Worm (Caenorhabditis elegans) whole organism, L2 larva: ENCODE results near the gene cutl-23.
A peak's percentile ranks its signal among the peaks of the same experiment; 100 is the strongest.

ENCODE experiments used
- C34F6.9 ChIP-seq: fragments of 150-350 bp; optimal IDR thresholded peaks from 2 replicates; lab custom pipeline; 2014; ENCODE audit warnings: missing biosample characterization, missing genetic modification characterization
- F13H6.1 ChIP-seq: sonication (generic microtip); optimal IDR thresholded peaks from 2 replicates; lab custom pipeline; 2016; ENCODE audit warnings: missing genetic modification characterization, missing compliant biosample characterization
- R02D3.7 ChIP-seq: fragments of 150-350 bp; optimal IDR thresholded peaks from 2 replicates; lab custom pipeline; 2014; ENCODE audit warnings: missing biosample characterization, missing genetic modification characterization
- Y55F3AM.14 ChIP-seq: fragments of 200-800 bp; sonication (Bioruptor generic); optimal IDR thresholded peaks from 2 replicates; lab custom pipeline; 2018; ENCODE audit warnings: mild to moderate bottlenecking, missing genetic modification characterization, missing compliant biosample characterization
- ZK546.5 ChIP-seq: sonication (generic microtip); optimal IDR thresholded peaks from 2 replicates; lab custom pipeline; 2017; ENCODE audit warnings: missing biosample characterization, missing genetic modification characterization
- alr-1 ChIP-seq: fragments of 150-350 bp; optimal IDR thresholded peaks from 2 replicates; lab custom pipeline; 2014; ENCODE audit warnings: missing biosample characterization, missing genetic modification characterization
- aly-2 ChIP-seq: fragments of 150-350 bp; optimal IDR thresholded peaks from 2 replicates; lab custom pipeline; 2014; ENCODE audit warnings: missing biosample characterization, missing genetic modification characterization
- ama-1 ChIP-seq: fragments of 150-350 bp; optimal IDR thresholded peaks from 2 replicates; lab custom pipeline; 2018; ENCODE audit warnings: inconsistent platforms
- blmp-1 ChIP-seq: sonication (generic microtip); optimal IDR thresholded peaks from 2 replicates; lab custom pipeline; 2017; ENCODE audit warnings: missing genetic modification characterization, mild to moderate bottlenecking, missing compliant biosample characterization, antibody characterized with exemption, moderate library complexity; ENCODE audit not compliant: insufficient read depth
- ceh-16 ChIP-seq: fragments of 150-350 bp; optimal IDR thresholded peaks from 2 replicates; lab custom pipeline; 2014; ENCODE audit warnings: missing biosample characterization, missing genetic modification characterization
- ceh-82 ChIP-seq: fragments of 150-350 bp; optimal IDR thresholded peaks from 2 replicates; lab custom pipeline; 2014; ENCODE audit warnings: missing biosample characterization, missing genetic modification characterization
- crh-2 ChIP-seq: sonication (generic microtip); optimal IDR thresholded peaks from 2 replicates; lab custom pipeline; 2017; ENCODE audit warnings: missing biosample characterization, missing genetic modification characterization
- dmd-4 ChIP-seq: sonication (generic microtip); optimal IDR thresholded peaks from 2 replicates; lab custom pipeline; 2017; ENCODE audit warnings: missing biosample characterization, missing genetic modification characterization
- egl-27 ChIP-seq: sonication (generic microtip); optimal IDR thresholded peaks from 3 replicates; lab custom pipeline; 2017; ENCODE audit warnings: missing biosample characterization, missing genetic modification reagents, missing genetic modification characterization
- elt-1 ChIP-seq: fragments of 150-350 bp; optimal IDR thresholded peaks from 2 replicates; lab custom pipeline; 2014; ENCODE audit warnings: missing biosample characterization, missing genetic modification characterization
- elt-3 ChIP-seq: sonication (generic microtip); optimal IDR thresholded peaks from 2 replicates; lab custom pipeline; 2017; ENCODE audit warnings: missing biosample characterization, missing genetic modification characterization
- fos-1 ChIP-seq: fragments of 150-350 bp; optimal IDR thresholded peaks from 2 replicates; lab custom pipeline; 2014; ENCODE audit warnings: missing biosample characterization, missing genetic modification characterization
- gmeb-1 ChIP-seq: fragments of 150-350 bp; optimal IDR thresholded peaks from 2 replicates; lab custom pipeline; 2014; ENCODE audit warnings: missing biosample characterization, missing genetic modification characterization
- lin-11 ChIP-seq: fragments of 150-350 bp; sonication (generic microtip); optimal IDR thresholded peaks from 2 replicates; lab custom pipeline; 2014; ENCODE audit warnings: missing biosample characterization, missing genetic modification characterization, inconsistent platforms, mixed read lengths
- lin-13 ChIP-seq: fragments of 150-350 bp; optimal IDR thresholded peaks from 2 replicates; lab custom pipeline; 2014; ENCODE audit warnings: missing biosample characterization, missing genetic modification reagents, missing genetic modification characterization
- lin-39 ChIP-seq: fragments of 150-350 bp; optimal IDR thresholded peaks from 2 replicates; lab custom pipeline; 2014; ENCODE audit warnings: missing biosample characterization, missing genetic modification reagents, missing genetic modification characterization
- lsy-2 ChIP-seq, 2 experiments: fragments of 150-350 bp in 1 of 2; sonication (generic microtip) in 1 of 2; optimal IDR thresholded peaks; 2 replicates each; lab custom pipeline; 2014 to 2017; ENCODE audit warnings: missing biosample characterization in 2 of 2, missing genetic modification characterization in 2 of 2
- mab-5 ChIP-seq: fragments of 150-350 bp; optimal IDR thresholded peaks from 2 replicates; lab custom pipeline; 2014; ENCODE audit warnings: missing biosample characterization, missing genetic modification characterization
- mbf-1 ChIP-seq: sonication (generic microtip); optimal IDR thresholded peaks from 2 replicates; lab custom pipeline; 2017; ENCODE audit warnings: missing biosample characterization, missing genetic modification characterization
- mdl-1 ChIP-seq, 2 experiments: fragments of 150-350 bp in 1 of 2; sonication (generic microtip) in 1 of 2; optimal IDR thresholded peaks; 2 replicates each; lab custom pipeline; 2017; ENCODE audit warnings: missing biosample characterization in 2 of 2, missing genetic modification characterization in 2 of 2
- nhr-10 ChIP-seq: sonication (generic microtip); optimal IDR thresholded peaks from 2 replicates; lab custom pipeline; 2017; ENCODE audit warnings: missing biosample characterization, missing genetic modification characterization
- nhr-11 ChIP-seq: fragments of 150-350 bp; optimal IDR thresholded peaks from 2 replicates; lab custom pipeline; 2014; ENCODE audit warnings: missing biosample characterization, missing genetic modification characterization
- nhr-12 ChIP-seq: fragments of 150-350 bp; optimal IDR thresholded peaks from 2 replicates; lab custom pipeline; 2014; ENCODE audit warnings: missing biosample characterization, missing genetic modification characterization
- nhr-129 ChIP-seq: fragments of 150-350 bp; optimal IDR thresholded peaks from 2 replicates; lab custom pipeline; 2014; ENCODE audit warnings: missing biosample characterization, missing genetic modification characterization
- nhr-21 ChIP-seq: fragments of 150-350 bp; optimal IDR thresholded peaks from 2 replicates; lab custom pipeline; 2014; ENCODE audit warnings: missing biosample characterization, missing genetic modification characterization
- nhr-23 ChIP-seq: fragments of 150-350 bp; optimal IDR thresholded peaks from 2 replicates; lab custom pipeline; 2014; ENCODE audit warnings: missing biosample characterization, missing genetic modification reagents, missing genetic modification characterization
- nhr-237 ChIP-seq: fragments of 150-350 bp; optimal IDR thresholded peaks from 2 replicates; lab custom pipeline; 2014; ENCODE audit warnings: missing biosample characterization, missing genetic modification characterization
- nhr-25 ChIP-seq: fragments of 150-350 bp; sonication (generic microtip); optimal IDR thresholded peaks from 3 replicates; lab custom pipeline; 2014; ENCODE audit warnings: missing biosample characterization, missing genetic modification characterization
- nhr-6 ChIP-seq: fragments of 150-350 bp; optimal IDR thresholded peaks from 2 replicates; lab custom pipeline; 2014; ENCODE audit warnings: missing biosample characterization, missing genetic modification characterization
- nhr-77 ChIP-seq: fragments of 150-350 bp; optimal IDR thresholded peaks from 2 replicates; lab custom pipeline; 2014; ENCODE audit warnings: missing biosample characterization, missing genetic modification characterization
- peb-1 ChIP-seq: fragments of 150-350 bp; optimal IDR thresholded peaks from 2 replicates; lab custom pipeline; 2014; ENCODE audit warnings: missing biosample characterization, missing genetic modification characterization
- sem-4 ChIP-seq: fragments of 150-350 bp; optimal IDR thresholded peaks from 2 replicates; lab custom pipeline; 2014; ENCODE audit warnings: missing biosample characterization, missing genetic modification reagents, missing genetic modification characterization
- skn-1 ChIP-seq: sonication (generic microtip); optimal IDR thresholded peaks from 2 replicates; lab custom pipeline; 2017; ENCODE audit warnings: missing biosample characterization, missing genetic modification characterization
- sma-3 ChIP-seq: sonication (generic microtip); optimal IDR thresholded peaks from 2 replicates; lab custom pipeline; 2016; ENCODE audit warnings: missing genetic modification reagents, missing genetic modification characterization, missing compliant biosample characterization
- sma-9 ChIP-seq, 2 experiments: fragments of 150-350 bp in 1 of 2; sonication (generic microtip) in 1 of 2; optimal IDR thresholded peaks; 2 replicates each; lab custom pipeline; 2014 to 2016; ENCODE audit warnings: missing genetic modification characterization in 2 of 2, mild to moderate bottlenecking in 1 of 2, missing biosample characterization in 1 of 2, missing compliant biosample characterization in 1 of 2, missing genetic modification reagents in 1 of 2, moderate library complexity in 1 of 2
- snpc-4 ChIP-seq: fragments of 150-350 bp; optimal IDR thresholded peaks from 2 replicates; lab custom pipeline; 2014; ENCODE audit warnings: missing biosample characterization, missing genetic modification characterization
- unc-39 ChIP-seq: fragments of 150-350 bp; optimal IDR thresholded peaks from 2 replicates; lab custom pipeline; 2014; ENCODE audit warnings: missing biosample characterization, missing genetic modification characterization
- unc-55 ChIP-seq: fragments of 150-350 bp; sonication (generic microtip); optimal IDR thresholded peaks from 3 replicates; lab custom pipeline; 2014; ENCODE audit warnings: missing biosample characterization, missing genetic modification reagents, missing genetic modification characterization
- unc-62 ChIP-seq: fragments of 150-350 bp; optimal IDR thresholded peaks from 2 replicates; lab custom pipeline; 2014; ENCODE audit warnings: missing biosample characterization, missing genetic modification reagents, missing genetic modification characterization
- zag-1 ChIP-seq: fragments of 150-350 bp; optimal IDR thresholded peaks from 2 replicates; lab custom pipeline; 2014; ENCODE audit warnings: missing biosample characterization, missing genetic modification characterization
- ztf-1 ChIP-seq: fragments of 200-800 bp; sonication (Bioruptor generic); conservative IDR thresholded peaks from 2 replicates; pipeline ENCODE4 v1.3.6; 2022; ENCODE audit warnings: missing genetic modification characterization, missing compliant biosample characterization
- ztf-11 ChIP-seq: sonication (generic microtip); optimal IDR thresholded peaks from 2 replicates; lab custom pipeline; 2017; ENCODE audit warnings: missing biosample characterization, missing genetic modification characterization
- ztf-4 ChIP-seq: fragments of 150-350 bp; optimal IDR thresholded peaks from 2 replicates; lab custom pipeline; 2014; ENCODE audit warnings: missing biosample characterization, missing genetic modification characterization

The cutl-23 gene

DNA sequence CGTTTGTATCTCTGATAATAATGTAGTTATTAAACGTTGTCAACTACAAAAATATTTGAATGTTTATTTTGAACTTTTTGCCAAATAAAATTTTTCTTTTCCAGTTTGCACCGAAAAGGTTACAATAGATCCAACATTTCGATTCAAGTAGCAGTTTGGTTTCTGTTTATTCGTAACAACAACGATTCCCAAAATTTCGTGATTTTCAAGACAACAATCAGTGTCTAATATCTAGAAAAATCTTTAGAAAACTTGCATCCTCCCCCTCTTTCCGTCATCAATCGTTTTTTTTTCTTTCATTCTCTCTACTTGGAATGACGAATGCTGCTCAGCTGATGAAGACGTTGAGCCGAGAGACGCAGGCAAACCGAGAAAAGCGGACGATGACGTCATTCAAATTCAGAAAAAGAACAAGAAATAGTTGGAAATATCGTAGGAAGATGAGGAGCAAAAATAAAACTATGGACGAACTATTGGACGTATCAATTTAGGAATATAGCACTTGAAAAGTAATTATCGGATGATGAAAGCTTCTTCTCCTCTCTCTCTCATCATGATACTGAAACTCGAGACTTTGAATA, 11.4 kb upstream of the cutl-23 start:
- TF ChIP-seq lsy-2 (tag; optimal IDR thresholded peaks at IDR 0.05; lab: Kevin White, UChicago) (peak in 1 of 2 experiments; percentile 81), lin-39 (tag; lab: Kevin White, UChicago) (no peak), elt-3 (tag; lab: Kevin White, UChicago) (no peak), F13H6.1 (tag; lab: Kevin White, UChicago) (peak; percentile 35), nhr-25 (tag; lab: Kevin White, UChicago) (no peak), sem-4 (peak; percentile 53), peb-1 (no peak), sma-3 (GFP tag; lab: Kevin White, UChicago) (no peak), ama-1 (peak; percentile 44), snpc-4 (tag; lab: Kevin White, UChicago) (no peak), unc-39 (tag; lab: Kevin White, UChicago) (no peak), crh-2 (tag; lab: Kevin White, UChicago) (peak; percentile 78), nhr-21 (tag; lab: Kevin White, UChicago) (peak; percentile 11), lin-13 (GFP tag; lab: Kevin White, UChicago) (peak; percentile 62), mbf-1 (tag; lab: Kevin White, UChicago) (no peak), R02D3.7 (tag; lab: Kevin White, UChicago) (no peak), nhr-77 (tag; lab: Kevin White, UChicago) (no peak), ceh-82 (no peak), nhr-6 (peak; percentile 43), ztf-1 (GFP tag; lab: Robert Waterston, UW) (no peak), skn-1 (tag; lab: Kevin White, UChicago) (no peak), nhr-11 (tag; lab: Kevin White, UChicago) (no peak), blmp-1 (no peak), Y55F3AM.14 (GFP tag; lab: Kevin White, UChicago) (peak; percentile 44), nhr-237 (tag; lab: Kevin White, UChicago) (no peak), lin-11 (tag; lab: Kevin White, UChicago) (peak; percentile 41), unc-55 (peak; percentile 95), nhr-10 (tag; lab: Kevin White, UChicago) (no peak), nhr-12 (tag; lab: Kevin White, UChicago) (no peak), zag-1 (tag; lab: Kevin White, UChicago) (peak; percentile 75), ceh-16 (tag; lab: Kevin White, UChicago) (no peak), sma-9 (GFP tag; optimal IDR thresholded peaks at IDR 0.05; lab: Kevin White, UChicago) (peak; percentile 81), sma-9 (tag; optimal IDR thresholded peaks at IDR 0.05; lab: Kevin White, UChicago) (no peak), dmd-4 (no peak), gmeb-1 (tag; lab: Kevin White, UChicago) (no peak), alr-1 (tag; lab: Kevin White, UChicago) (no peak), ztf-11 (tag; lab: Kevin White, UChicago) (no peak), aly-2 (no peak), ztf-4 (peak; percentile 82), mdl-1 (tag; optimal IDR thresholded peaks at IDR 0.05; lab: Kevin White, UChicago) (peak in 1 of 2 experiments; percentile 40), elt-1 (tag; lab: Kevin White, UChicago) (no peak), mab-5 (no peak), egl-27 (tag; lab: Kevin White, UChicago) (peak; percentile 27), unc-62 (GFP tag; lab: Kevin White, UChicago) (no peak), C34F6.9 (peak; percentile 88), ZK546.5 (no peak), nhr-129 (tag; lab: Kevin White, UChicago) (peak; percentile 55), nhr-23 (tag; lab: Kevin White, UChicago) (no peak), fos-1 (tag; lab: Kevin White, UChicago) (peak; percentile 30)
